Worm (Caenorhabditis elegans) whole organism, late embryonic: ENCODE measurements around the gene C48B4.12.

Experiments
- ceh-22 ChIP-seq: sonication (generic microtip); optimal IDR thresholded peaks from 2 replicates; lab custom pipeline; 2017; ENCODE audit warnings: missing biosample characterization, missing genetic modification characterization
- ceh-9 ChIP-seq: sonication (generic microtip); optimal IDR thresholded peaks from 2 replicates; lab custom pipeline; 2016; ENCODE audit warnings: mild to moderate bottlenecking, missing genetic modification characterization, inconsistent platforms, missing compliant biosample characterization
- dmd-4 ChIP-seq: sonication (generic microtip); optimal IDR thresholded peaks from 2 replicates; lab custom pipeline; 2016; ENCODE audit warnings: borderline replicate concordance, missing genetic modification characterization, missing compliant biosample characterization
- ets-4 ChIP-seq: sonication (generic microtip); optimal IDR thresholded peaks from 2 replicates; lab custom pipeline; 2016; ENCODE audit warnings: missing genetic modification characterization, missing compliant biosample characterization
- hlh-13 ChIP-seq: fragments of 200-800 bp; sonication (Bioruptor generic); optimal IDR thresholded peaks from 2 replicates; lab custom pipeline; 2018; ENCODE audit warnings: mild to moderate bottlenecking, missing genetic modification characterization, missing compliant biosample characterization
- hlh-15 ChIP-seq: sonication (generic microtip); optimal IDR thresholded peaks from 2 replicates; lab custom pipeline; 2016; ENCODE audit warnings: missing genetic modification characterization, missing compliant biosample characterization
- madf-2 ChIP-seq: sonication (generic microtip); optimal IDR thresholded peaks from 2 replicates; lab custom pipeline; 2017; ENCODE audit warnings: missing genetic modification characterization, missing compliant biosample characterization
- nhr-11 ChIP-seq: fragments of 150-350 bp; optimal IDR thresholded peaks from 2 replicates; lab custom pipeline; 2014; ENCODE audit warnings: missing biosample characterization, missing genetic modification characterization
- pha-4 ChIP-seq: fragments of 150-350 bp; optimal IDR thresholded peaks from 2 replicates; lab custom pipeline; 2018; ENCODE audit warnings: missing biosample characterization, missing genetic modification reagents, missing genetic modification characterization
- ref-2 ChIP-seq: sonication (generic microtip); optimal IDR thresholded peaks from 2 replicates; lab custom pipeline; 2016; ENCODE audit warnings: missing genetic modification characterization, missing compliant biosample characterization
- tbx-2 ChIP-seq: sonication (generic microtip); optimal IDR thresholded peaks from 2 replicates; lab custom pipeline; 2016; ENCODE audit warnings: missing genetic modification characterization, missing compliant biosample characterization
- unc-42 ChIP-seq: sonication (generic microtip); optimal IDR thresholded peaks from 2 replicates; lab custom pipeline; 2016; ENCODE audit warnings: missing genotype, missing genetic modification characterization, missing compliant biosample characterization

ce11 chrIII:9629054-9629453 is 31.9 kb downstream of the C48B4.12 start, which contains the start of gene tbg-1:
- TF ChIP-seq ceh-9 (tag; lab: Kevin White, UChicago) (no peak), hlh-15 (no peak), pha-4 (tag; lab: Kevin White, UChicago) (no peak), madf-2 (tag; lab: Kevin White, UChicago) (no peak), dmd-4 (tag; lab: Kevin White, UChicago) (no peak), tbx-2 (no peak), ceh-22 (tag; lab: Kevin White, UChicago) (no peak), hlh-13 (GFP tag; lab: Kevin White, UChicago) (no peak), nhr-11 (no peak), ref-2 (no peak), ets-4 (no peak), unc-42 (tag; lab: Kevin White, UChicago) (no peak)
